Fruit fly (Drosophila melanogaster): ENCODE data around the gene CG31301.
A peak's percentile ranks its signal among the peaks of the same experiment; 100 is the strongest.

CG31301 gene

DNA sequence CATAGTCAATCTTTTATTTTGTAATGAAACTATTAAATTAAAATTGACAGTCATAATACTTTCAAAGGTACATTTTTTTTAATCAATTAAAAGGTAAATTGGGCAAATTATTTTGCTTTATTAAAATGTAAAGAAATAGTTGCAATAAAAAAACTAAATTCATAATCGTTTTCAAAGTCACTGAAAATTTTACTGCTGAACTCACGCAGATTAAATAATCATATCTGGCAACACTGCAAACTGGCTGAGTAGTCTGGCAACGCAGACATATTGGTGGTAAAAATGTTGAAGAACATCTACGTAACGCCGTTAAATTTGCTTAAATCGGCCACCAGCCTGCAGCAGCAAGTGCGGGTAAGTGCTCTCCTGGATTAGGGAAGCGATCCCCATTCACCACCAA lies 15.5 kb upstream of the CG31301 start, which contains the start of gene mRpL9 (continued):
- no peak for TF ChIP-seq CG10959 (GFP tag; IDR thresholded peaks at IDR 0.05)
- TF ChIP-seq Gug (GFP tag; IDR thresholded peaks at IDR 0.05) = peak; percentile 41; the same call in 1 of the 4 replicates
- TF ChIP-seq CG17385 (GFP tag; optimal IDR thresholded peaks at IDR 0.05) = no peak
- no peak for TF ChIP-seq bcd (GFP tag; optimal IDR thresholded peaks at IDR 0.05)
- TF ChIP-seq odd (GFP tag; optimal IDR thresholded peaks at IDR 0.05) = no peak
- no peak for TF ChIP-seq Atf-2 (GFP tag; optimal IDR thresholded peaks at IDR 0.05)
- peak; percentile 34 for TF ChIP-seq CG2712 (tag; optimal IDR thresholded peaks at IDR 0.05)
- TF ChIP-seq disco-r (GFP tag; optimal IDR thresholded peaks at IDR 0.05) = no peak
- no peak for TF ChIP-seq CG4360 (GFP tag; IDR thresholded peaks at IDR 0.05)
- peak; percentile 42 for TF ChIP-seq CG12391 (tag; optimal IDR thresholded peaks at IDR 0.05)
- no peak for TF ChIP-seq lbe (GFP tag; optimal IDR thresholded peaks at IDR 0.05)
- TF ChIP-seq dm (GFP tag; optimal IDR thresholded peaks at IDR 0.05) = no peak
- TF ChIP-seq Jarid2 (GFP tag; optimal IDR thresholded peaks at IDR 0.05) = no peak
- TF ChIP-seq CG11093 (GFP tag; IDR thresholded peaks at IDR 0.05) = no peak
- TF ChIP-seq mirr (GFP tag; optimal IDR thresholded peaks at IDR 0.05) = no peak
- no peak for TF ChIP-seq CG10366 (GFP tag; IDR thresholded peaks at IDR 0.05)
- TF ChIP-seq CG17612 (GFP tag; IDR thresholded peaks at IDR 0.05) = no peak
- peak in 1 of 2 experiments; percentile 4 for TF ChIP-seq insv (GFP tag; optimal IDR thresholded peaks at IDR 0.05)
- TF ChIP-seq hkb (optimal IDR thresholded peaks at IDR 0.05) = no peak
- TF ChIP-seq hkb (GFP tag; IDR thresholded peaks at IDR 0.05) = no peak
- TF ChIP-seq lmd (GFP tag; IDR thresholded peaks at IDR 0.05) = peak; percentile 24; the same call in 1 of the 2 replicates
- TF ChIP-seq CG10321 (GFP tag; IDR thresholded peaks at IDR 0.05) = no peak
- no peak for TF ChIP-seq Gsc (GFP tag; IDR thresholded peaks at IDR 0.05)
- TF ChIP-seq PHDP (tag; optimal IDR thresholded peaks at IDR 0.05) = peak; percentile 32
- TF ChIP-seq CG6683 (GFP tag; optimal IDR thresholded peaks at IDR 0.05) = no peak
- TF ChIP-seq cato (GFP tag; optimal IDR thresholded peaks at IDR 0.05; ENCODE audit: borderline replicate concordance) = no peak
- TF ChIP-seq mam (GFP tag; optimal IDR thresholded peaks at IDR 0.05) = peak; percentile 40
- peak; percentile 35 for TF ChIP-seq Fer3 (tag; optimal IDR thresholded peaks at IDR 0.05)
- TF ChIP-seq CG4820 (GFP tag; optimal IDR thresholded peaks at IDR 0.05) = no peak
- no peak for TF ChIP-seq ken (GFP tag; IDR thresholded peaks at IDR 0.05)
- TF ChIP-seq CG7357 (GFP tag; IDR thresholded peaks at IDR 0.05) = no peak
- no peak for TF ChIP-seq HHEX (GFP tag; optimal IDR thresholded peaks at IDR 0.05)
- no peak for TF ChIP-seq eyg (GFP tag; optimal IDR thresholded peaks at IDR 0.05)
- TF ChIP-seq CG9932 (GFP tag; IDR thresholded peaks at IDR 0.05) = peak; percentile 60
- no peak for TF ChIP-seq da (GFP tag; optimal IDR thresholded peaks at IDR 0.05)
- no peak for TF ChIP-seq CG1832 (GFP tag; optimal IDR thresholded peaks at IDR 0.05)
- TF ChIP-seq Dbx (GFP tag; IDR thresholded peaks at IDR 0.05) = no peak
- no peak; the same call in 2 of the 3 replicates for TF ChIP-seq CG17361 (GFP tag; IDR thresholded peaks at IDR 0.05)
- no peak for TF ChIP-seq tx (GFP tag; optimal IDR thresholded peaks at IDR 0.05)
- TF ChIP-seq CG18011 (GFP tag; optimal IDR thresholded peaks at IDR 0.05) = peak; percentile 11
- no peak for TF ChIP-seq CG10565 (GFP tag; optimal IDR thresholded peaks at IDR 0.05)
- peak; percentile 67 for TF ChIP-seq trem (tag; optimal IDR thresholded peaks at IDR 0.05)
- no peak for TF ChIP-seq CG16813 (GFP tag; IDR thresholded peaks at IDR 0.05; ENCODE audit: partially characterized antibody)
- TF ChIP-seq Nf-YA (GFP tag; IDR thresholded peaks at IDR 0.05) = no peak
- TF ChIP-seq en (GFP tag; optimal IDR thresholded peaks at IDR 0.05) = no peak
- TF ChIP-seq p53 (GFP tag; optimal IDR thresholded peaks at IDR 0.05) = no peak
- TF ChIP-seq Dip3 (GFP tag; optimal IDR thresholded peaks at IDR 0.05) = no peak
- no peak for TF ChIP-seq B-H1 (GFP tag; IDR thresholded peaks at IDR 0.05)
- no peak for TF ChIP-seq CG32772 (GFP tag; IDR thresholded peaks at IDR 0.05)
- TF ChIP-seq CG9215 (GFP tag; IDR thresholded peaks at IDR 0.05) = peak; percentile 25; the same call in 1 of the 2 replicates
- TF ChIP-seq vfl (GFP tag; optimal IDR thresholded peaks at IDR 0.05) = no peak
- TF ChIP-seq Dp (GFP tag; optimal IDR thresholded peaks at IDR 0.05) = peak; percentile 61
- TF ChIP-seq CG3847 (GFP tag; IDR thresholded peaks at IDR 0.05) = peak; percentile 58
